Fruit fly (Drosophila melanogaster): ENCODE measurements around the gene DIP-epsilon.

DIP-epsilon gene

dm6 chr2L:6351809-6352182 is 59.3 kb downstream of the DIP-epsilon start (continued):
- peak; percentile 50 for TF ChIP-seq CG18764 (GFP tag; optimal IDR thresholded peaks at IDR 0.05)
- TF ChIP-seq Neu2 (GFP tag; optimal IDR thresholded peaks at IDR 0.05; ENCODE audit: borderline replicate concordance), result no peak
- peak; percentile 84 for TF ChIP-seq CG31224 (GFP tag; IDR thresholded peaks at IDR 0.05)
- TF ChIP-seq crol (GFP tag; IDR thresholded peaks at IDR 0.05), result no peak
- TF ChIP-seq ash1 (GFP tag; optimal IDR thresholded peaks at IDR 0.05), result no peak
- no peak for TF ChIP-seq CG14965 (GFP tag; optimal IDR thresholded peaks at IDR 0.05; ENCODE audit: borderline replicate concordance)
- peak; percentile 44 for TF ChIP-seq CG12744 (GFP tag; optimal IDR thresholded peaks at IDR 0.05)
- no peak for TF ChIP-seq CTCF (GFP tag; optimal IDR thresholded peaks at IDR 0.05)
- peak; percentile 57 for TF ChIP-seq dm (GFP tag; optimal IDR thresholded peaks at IDR 0.05)
- peak; percentile 87 for TF ChIP-seq CG11695 (GFP tag; IDR thresholded peaks at IDR 0.05)
- peak; percentile 93 for TF ChIP-seq Dek (tag; optimal IDR thresholded peaks at IDR 0.05)
- TF ChIP-seq tll (GFP tag; optimal IDR thresholded peaks at IDR 0.05), result no peak
- peak; percentile 74 for TF ChIP-seq CG14667 (GFP tag; IDR thresholded peaks at IDR 0.05)
- peak; percentile 52 for TF ChIP-seq CG7928 (GFP tag; optimal IDR thresholded peaks at IDR 0.05)
- peak; percentile 77 for TF ChIP-seq Chrac-16 (GFP tag; optimal IDR thresholded peaks at IDR 0.05)
- peak; percentile 82 for TF ChIP-seq toy (GFP tag; IDR thresholded peaks at IDR 0.05)
- peak; percentile 49 for TF ChIP-seq HmgD (GFP tag; optimal IDR thresholded peaks at IDR 0.05)
- TF ChIP-seq CG31441 (GFP tag; IDR thresholded peaks at IDR 0.05), result peak; percentile 67
- TF ChIP-seq trem (tag; optimal IDR thresholded peaks at IDR 0.05), result peak; percentile 16
- peak; percentile 77 for TF ChIP-seq CG7556 (GFP tag; optimal IDR thresholded peaks at IDR 0.05)
- peak; percentile 88 for TF ChIP-seq GATAe (GFP tag; conservative IDR thresholded peaks at IDR 0.05)
- TF ChIP-seq gro (GFP tag; optimal IDR thresholded peaks at IDR 0.05), result peak; percentile 83
- TF ChIP-seq CG34422 (GFP tag; IDR thresholded peaks at IDR 0.05), result peak; percentile 87
- TF ChIP-seq HLHmδ (GFP tag; optimal IDR thresholded peaks at IDR 0.05), result no peak
- peak; percentile 87 for TF ChIP-seq CG32532 (GFP tag; IDR thresholded peaks at IDR 0.05)
- peak; percentile 77 for TF ChIP-seq Ravus (GFP tag; IDR thresholded peaks at IDR 0.05)
- 0 out of 2 replicates have a peak, but pooled peaks have one; percentile 44 for TF ChIP-seq CG11696 (GFP tag; IDR thresholded peaks at IDR 0.05)
- TF ChIP-seq Max (GFP tag; optimal IDR thresholded peaks at IDR 0.05), result peak; percentile 69
- TF ChIP-seq grn (GFP tag; optimal IDR thresholded peaks at IDR 0.05), result peak; percentile 89
- peak; percentile 53 for TF ChIP-seq Six4 (GFP tag; optimal IDR thresholded peaks at IDR 0.05)
- TF ChIP-seq Hr51 (GFP tag; optimal IDR thresholded peaks at IDR 0.05), result peak; percentile 48 to 89
- peak; percentile 85 for TF ChIP-seq Dip3 (GFP tag; optimal IDR thresholded peaks at IDR 0.05)
- TF ChIP-seq CG2889 (GFP tag; IDR thresholded peaks at IDR 0.05), result peak; percentile 71
- TF ChIP-seq Dbx (GFP tag; IDR thresholded peaks at IDR 0.05), result peak; percentile 89
- peak; percentile 68 for TF ChIP-seq disco-r (GFP tag; optimal IDR thresholded peaks at IDR 0.05)
- TF ChIP-seq ind (GFP tag; optimal IDR thresholded peaks at IDR 0.05), result peak; percentile 85
- peak; percentile 44 for TF ChIP-seq CG3995 (GFP tag; optimal IDR thresholded peaks at IDR 0.05)
- TF ChIP-seq Doc3 (GFP tag; IDR thresholded peaks at IDR 0.05; ENCODE audit: partially characterized antibody), result no peak
- no peak for TF ChIP-seq sens-2 (GFP tag; IDR thresholded peaks at IDR 0.05)
- peak; percentile 59; the same call in 2 of the 3 replicates for TF ChIP-seq croc (GFP tag; conservative IDR thresholded peaks at IDR 0.05)
- TF ChIP-seq h (optimal IDR thresholded peaks at IDR 0.05), result no peak
- TF ChIP-seq vnd (GFP tag; IDR thresholded peaks at IDR 0.05; ENCODE audit: partially characterized antibody), result no peak
- TF ChIP-seq tup (GFP tag; optimal IDR thresholded peaks at IDR 0.05), result peak; percentile 38
- peak; percentile 54 for TF ChIP-seq Side (GFP tag; optimal IDR thresholded peaks at IDR 0.05)
- peak; percentile 81 for TF ChIP-seq HLH3B (GFP tag; IDR thresholded peaks at IDR 0.05)
- TF ChIP-seq Hr39 (optimal IDR thresholded peaks at IDR 0.05), result no peak
- no peak for TF ChIP-seq tna (GFP tag; IDR thresholded peaks at IDR 0.05; ENCODE audit: partially characterized antibody)
- TF ChIP-seq gfzf (GFP tag; optimal IDR thresholded peaks at IDR 0.05), result no peak
- peak in 1 of 2 experiments; percentile 60 for TF ChIP-seq Hr78 (GFP tag; optimal IDR thresholded peaks at IDR 0.05)
- peak; percentile 39; the same call in 1 of the 2 replicates for TF ChIP-seq Nf-YA (GFP tag; IDR thresholded peaks at IDR 0.05)
- TF ChIP-seq CG17612 (GFP tag; IDR thresholded peaks at IDR 0.05), result peak; percentile 72
- peak; percentile 95 for TF ChIP-seq CG9932 (GFP tag; IDR thresholded peaks at IDR 0.05)
- TF ChIP-seq CG8944 (GFP tag; optimal IDR thresholded peaks at IDR 0.05), result peak; percentile 62
